Fruit fly (Drosophila melanogaster): ENCODE measurements around the gene Fum2.

Gene Fum2

dm6 chrX:6702028-6702433, 20.5 kb downstream of the Fum2 start (continued):
- TF ChIP-seq H2.0 (GFP tag; IDR thresholded peaks at IDR 0.05) (peak; percentile 41; the same call in 1 of the 2 replicates), CG1832 (GFP tag; optimal IDR thresholded peaks at IDR 0.05) (no peak), schlank (tag; optimal IDR thresholded peaks at IDR 0.05) (no peak), Trl (optimal IDR thresholded peaks at IDR 0.05) (no peak), Trl (GFP tag; optimal IDR thresholded peaks at IDR 0.05) (peak; percentile 37), Vsx1 (GFP tag; optimal IDR thresholded peaks at IDR 0.05) (no peak), slou (GFP tag; optimal IDR thresholded peaks at IDR 0.05) (no peak), Nf-YB (GFP tag; optimal IDR thresholded peaks at IDR 0.05) (peak; percentile 32), pan (optimal IDR thresholded peaks at IDR 0.05) (no peak), pan (GFP tag; optimal IDR thresholded peaks at IDR 0.05 in 1 of 2, IDR thresholded peaks at IDR 0.05 in 1 of 2) (peak in 1 of 2 experiments; percentile 73), CG34422 (GFP tag; IDR thresholded peaks at IDR 0.05) (peak; percentile 35; the same call in 1 of the 3 replicates), stc (GFP tag; IDR thresholded peaks at IDR 0.05) (peak; percentile 72), Hr78 (GFP tag; optimal IDR thresholded peaks at IDR 0.05) (peak in 1 of 2 experiments; percentile 41), CG6765 (GFP tag; optimal IDR thresholded peaks at IDR 0.05) (peak; percentile 7), seq (GFP tag; IDR thresholded peaks at IDR 0.05) (peak; percentile 69), CG1529 (GFP tag; optimal IDR thresholded peaks at IDR 0.05) (peak; percentile 59), kni (GFP tag; optimal IDR thresholded peaks at IDR 0.05) (no peak), CG13287 (GFP tag; IDR thresholded peaks at IDR 0.05; ENCODE audit: partially characterized antibody) (no peak), MBD-R2 (GFP tag; IDR thresholded peaks at IDR 0.05) (no peak), Neu2 (GFP tag; optimal IDR thresholded peaks at IDR 0.05; ENCODE audit: borderline replicate concordance) (no peak), CG11695 (GFP tag; IDR thresholded peaks at IDR 0.05) (peak; percentile 77), bsh (GFP tag; optimal IDR thresholded peaks at IDR 0.05) (peak; percentile 58 to 80), zfh1 (GFP tag; IDR thresholded peaks at IDR 0.05) (peak; percentile 66; the same call in 2 of the 3 replicates), tin (GFP tag; optimal IDR thresholded peaks at IDR 0.05) (peak; percentile 30), CG10462 (GFP tag; optimal IDR thresholded peaks at IDR 0.05) (peak; percentile 36), dysf (GFP tag; IDR thresholded peaks at IDR 0.05) (peak; percentile 68), CG14050 (GFP tag; IDR thresholded peaks at IDR 0.05) (peak; percentile 54), da (GFP tag; optimal IDR thresholded peaks at IDR 0.05) (no peak), CG11398 (GFP tag; optimal IDR thresholded peaks at IDR 0.05) (no peak), emc (GFP tag; optimal IDR thresholded peaks at IDR 0.05) (no peak), CG43689 (GFP tag; IDR thresholded peaks at IDR 0.05) (0 out of 2 replicates have a peak, but pooled peaks have one; percentile 15), CG30020 (tag; optimal IDR thresholded peaks at IDR 0.05) (peak; percentile 6), CG8388 (GFP tag; optimal IDR thresholded peaks at IDR 0.05) (peak; percentile 77), CG10267 (tag; optimal IDR thresholded peaks at IDR 0.05) (peak; percentile 63), ase (GFP tag; IDR thresholded peaks at IDR 0.05) (peak; percentile 62; the same call in 2 of the 3 replicates), CG30431 (GFP tag; optimal IDR thresholded peaks at IDR 0.05) (peak; percentile 43), CG18599 (GFP tag; optimal IDR thresholded peaks at IDR 0.05) (peak; percentile 46), CG4707 (GFP tag; optimal IDR thresholded peaks at IDR 0.05) (peak; percentile 52), CrebB (tag; optimal IDR thresholded peaks at IDR 0.05) (no peak), CG15601 (tag; optimal IDR thresholded peaks at IDR 0.05) (peak; percentile 75), CG10565 (GFP tag; optimal IDR thresholded peaks at IDR 0.05) (no peak), H15 (GFP tag; IDR thresholded peaks at IDR 0.05) (no peak; the same call in 2 of the 3 replicates), HLH4C (GFP tag; IDR thresholded peaks at IDR 0.05; ENCODE audit: partially characterized antibody) (no peak), Hr3 (GFP tag; optimal IDR thresholded peaks at IDR 0.05) (peak; percentile 32), CG6654 (GFP tag; optimal IDR thresholded peaks at IDR 0.05) (no peak), CG10274 (GFP tag; optimal IDR thresholded peaks at IDR 0.05) (no peak), stwl (tag; optimal IDR thresholded peaks at IDR 0.05) (no peak), pho (GFP tag; optimal IDR thresholded peaks at IDR 0.05) (no peak), CG1024 (GFP tag; IDR thresholded peaks at IDR 0.05) (0 out of 2 replicates have a peak, but pooled peaks have one; percentile 19), pita (GFP tag; optimal IDR thresholded peaks at IDR 0.05) (no peak), Fer3 (tag; optimal IDR thresholded peaks at IDR 0.05) (peak; percentile 40)
